Fruit fly (Drosophila melanogaster) whole organism, adult: ENCODE measurements around the gene CG32532.
A peak's percentile ranks its signal among the peaks of the same experiment; 100 is the strongest.

Experiments
- CG11617 ChIP-seq: fragments of 200-800 bp; sonication (Bioruptor generic); optimal IDR thresholded peaks from 2 replicates; lab custom pipeline; 2017; ENCODE audit warnings: mild to moderate bottlenecking, missing biosample characterization, missing genetic modification reagents, missing genetic modification characterization
- CG12768 ChIP-seq: fragments of 200-800 bp; sonication (Bioruptor generic); optimal IDR thresholded peaks from 2 replicates; lab custom pipeline; 2017; ENCODE audit warnings: missing biosample characterization, missing genetic modification characterization, mild to moderate bottlenecking, moderate library complexity, missing genetic modification reagents
- CG14711 ChIP-seq: fragments of 200-800 bp; sonication (Bioruptor generic); optimal IDR thresholded peaks from 2 replicates; lab custom pipeline; 2018; ENCODE audit warnings: missing biosample characterization, mild to moderate bottlenecking, missing genetic modification characterization, moderate library complexity
- CG1620 ChIP-seq: fragments of 200-800 bp; sonication (Bioruptor generic); optimal IDR thresholded peaks from 2 replicates; lab custom pipeline; 2016; ENCODE audit warnings: missing biosample characterization, missing genetic modification characterization
- CG33017 ChIP-seq: fragments of 200-800 bp; sonication (Bioruptor generic); optimal IDR thresholded peaks from 2 replicates; lab custom pipeline; 2018; ENCODE audit warnings: missing biosample characterization, mild to moderate bottlenecking, missing genetic modification characterization, moderate library complexity
- CG5204 ChIP-seq: fragments of 200-800 bp; sonication (Bioruptor generic); optimal IDR thresholded peaks from 2 replicates; lab custom pipeline; 2016; ENCODE audit warnings: missing biosample characterization, missing genetic modification characterization
- CG7045 ChIP-seq: fragments of 200-800 bp; sonication (Bioruptor generic); optimal IDR thresholded peaks from 2 replicates; lab custom pipeline; 2017; ENCODE audit warnings: missing biosample characterization, mild to moderate bottlenecking, missing genetic modification characterization
- CG7101 ChIP-seq: fragments of 200-800 bp; sonication (Bioruptor generic); optimal IDR thresholded peaks from 2 replicates; lab custom pipeline; 2018; ENCODE audit warnings: missing biosample characterization, mild to moderate bottlenecking, missing genetic modification characterization, moderate library complexity
- Clk ChIP-seq: fragments of 200-800 bp; sonication (Bioruptor generic); optimal IDR thresholded peaks from 2 replicates; lab custom pipeline; 2017; ENCODE audit warnings: missing biosample characterization, missing genetic modification characterization
- Crg-1 ChIP-seq: fragments of 200-800 bp; sonication (Bioruptor generic); optimal IDR thresholded peaks from 2 replicates; lab custom pipeline; 2016; ENCODE audit warnings: missing biosample characterization, missing genetic modification characterization
- Hr96 ChIP-seq: fragments of 200-800 bp; sonication (Bioruptor generic); optimal IDR thresholded peaks from 2 replicates; lab custom pipeline; 2016; ENCODE audit warnings: missing biosample characterization, missing genetic modification characterization
- Mnt ChIP-seq: fragments of 200-800 bp; sonication (Bioruptor generic); optimal IDR thresholded peaks from 2 replicates; lab custom pipeline; 2016; ENCODE audit warnings: missing biosample characterization, mild to moderate bottlenecking, missing genetic modification characterization
- bab1 ChIP-seq: fragments of 200-800 bp; sonication (Bioruptor generic); optimal IDR thresholded peaks from 3 replicates; lab custom pipeline; 2019; ENCODE audit warnings: missing biosample characterization, mild to moderate bottlenecking, missing genetic modification characterization, moderate library complexity
- cic ChIP-seq: fragments of 200-800 bp; sonication (Bioruptor generic); optimal IDR thresholded peaks from 2 replicates; lab custom pipeline; 2017; ENCODE audit warnings: missing biosample characterization, mild to moderate bottlenecking, missing genetic modification characterization, moderate library complexity
- cnc ChIP-seq, 2 experiments: fragments of >200 bp; optimal IDR thresholded peaks; 2 replicates each; lab custom pipeline; 2017
- kay ChIP-seq: fragments of 200-800 bp; sonication (Bioruptor generic); peaks from one replicate; lab custom pipeline; 2016; ENCODE audit warnings: missing biosample characterization, missing genetic modification characterization, borderline replicate concordance
- ovo ChIP-seq: fragments of 200-800 bp; sonication (Bioruptor generic); optimal IDR thresholded peaks from 2 replicates; lab custom pipeline; 2016; ENCODE audit warnings: missing biosample characterization, missing genetic modification characterization
- pad ChIP-seq: fragments of 200-800 bp; sonication (Bioruptor generic); optimal IDR thresholded peaks from 3 replicates; lab custom pipeline; 2017; ENCODE audit warnings: missing biosample characterization, missing genetic modification characterization, mild to moderate bottlenecking, moderate library complexity, missing genetic modification reagents
- tj ChIP-seq: fragments of 200-800 bp; sonication (Bioruptor generic); optimal IDR thresholded peaks from 3 replicates; lab custom pipeline; 2017; ENCODE audit warnings: missing biosample characterization, mild to moderate bottlenecking, missing genetic modification characterization, moderate library complexity
- toe ChIP-seq: fragments of 200-800 bp; sonication (Bioruptor generic); optimal IDR thresholded peaks from 2 replicates; lab custom pipeline; 2016; ENCODE audit warnings: missing biosample characterization, missing genetic modification characterization

The CG32532 gene

dm6 chrX:19545865-19546657, 1.2 kb downstream of the CG32532 start:
- TF ChIP-seq CG12768 (GFP tag; lab: Kevin White, UChicago) (no peak), bab1 (GFP tag; lab: Kevin White, UChicago) (no peak), ovo (GFP tag; lab: Kevin White, UChicago) (no peak), Hr96 (GFP tag; lab: Kevin White, UChicago) (no peak), CG14711 (tag; lab: Kevin White, UChicago) (no peak), CG33017 (tag; lab: Kevin White, UChicago) (no peak), CG7101 (tag; lab: Kevin White, UChicago) (no peak), Clk (no peak), cnc (optimal IDR thresholded peaks at IDR 0.05; lab: Kevin White, UChicago) (no peak), pad (GFP tag; lab: Kevin White, UChicago) (no peak), toe (no peak), CG11617 (GFP tag; lab: Kevin White, UChicago) (no peak), kay (no peak), CG5204 (GFP tag; lab: Kevin White, UChicago) (no peak), Mnt (no peak), CG7045 (GFP tag; lab: Kevin White, UChicago) (no peak), cic (GFP tag; lab: Kevin White, UChicago) (no peak)

DNA sequence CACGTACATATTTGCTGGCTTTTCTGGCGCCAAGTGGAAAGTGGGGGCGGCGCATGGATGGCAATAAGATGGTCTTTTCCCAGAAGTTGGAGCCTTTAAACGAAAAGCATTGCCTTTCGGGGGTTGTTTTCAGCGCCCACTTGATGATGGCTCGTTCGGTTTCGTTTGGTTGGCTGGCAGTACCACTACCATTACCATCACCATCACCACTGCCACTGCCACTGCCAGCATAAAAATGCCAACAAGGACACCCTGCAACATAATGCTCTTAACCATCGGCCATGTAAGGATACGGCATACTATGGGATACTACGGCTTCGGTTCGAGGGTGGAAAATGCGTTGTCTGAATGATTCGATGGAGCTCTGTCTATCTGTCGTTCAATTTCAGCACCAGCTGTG, 11.9 kb downstream of the CG32532 start:
- no peak for TF ChIP-seq CG11617 (GFP tag; lab: Kevin White, UChicago)
- no peak for TF ChIP-seq kay
- TF ChIP-seq CG12768 (GFP tag; lab: Kevin White, UChicago): no peak
- TF ChIP-seq cnc (optimal IDR thresholded peaks at IDR 0.05; lab: Kevin White, UChicago): no peak
- no peak for TF ChIP-seq Clk
- no peak for TF ChIP-seq CG14711 (tag; lab: Kevin White, UChicago)
- no peak for TF ChIP-seq Hr96 (GFP tag; lab: Kevin White, UChicago)
- no peak for TF ChIP-seq bab1 (GFP tag; lab: Kevin White, UChicago)
- TF ChIP-seq CG7045 (GFP tag; lab: Kevin White, UChicago): no peak
- TF ChIP-seq CG7101 (tag; lab: Kevin White, UChicago): no peak
- TF ChIP-seq CG1620: no peak
- no peak for TF ChIP-seq Crg-1 (GFP tag; lab: Kevin White, UChicago)
- no peak for TF ChIP-seq CG5204 (GFP tag; lab: Kevin White, UChicago)
- no peak for TF ChIP-seq toe

- no peak for TF ChIP-seq CG5204 (GFP tag; lab: Kevin White, UChicago)
- TF ChIP-seq ovo (GFP tag; lab: Kevin White, UChicago): no peak
- TF ChIP-seq CG14711 (tag; lab: Kevin White, UChicago): no peak
- TF ChIP-seq pad (GFP tag; lab: Kevin White, UChicago): no peak
- TF ChIP-seq Hr96 (GFP tag; lab: Kevin White, UChicago): no peak
- no peak for TF ChIP-seq kay
- TF ChIP-seq bab1 (GFP tag; lab: Kevin White, UChicago): no peak
- no peak for TF ChIP-seq toe
- TF ChIP-seq tj (GFP tag; lab: Kevin White, UChicago): no peak
- TF ChIP-seq Clk: no peak
- TF ChIP-seq CG33017 (tag; lab: Kevin White, UChicago): no peak
- no peak for TF ChIP-seq cnc (optimal IDR thresholded peaks at IDR 0.05; lab: Kevin White, UChicago)
- no peak for TF ChIP-seq CG7101 (tag; lab: Kevin White, UChicago)
- TF ChIP-seq Crg-1 (GFP tag; lab: Kevin White, UChicago): no peak
- no peak for TF ChIP-seq CG7045 (GFP tag; lab: Kevin White, UChicago)
- TF ChIP-seq Mnt: no peak
- no peak for TF ChIP-seq CG11617 (GFP tag; lab: Kevin White, UChicago)
Measured at dm6 chrX:19531642-19532041, 15.6 kb downstream of the CG32532 start, which contains the start of gene CG12231. TSS of gene CG12231 (minus strand) at chrX:19531742.

dm6 chrX:19522597-19522996, 24.7 kb downstream of the CG32532 start:
- TF ChIP-seq Mnt (peak; percentile 36), CG11617 (GFP tag; lab: Kevin White, UChicago) (no peak), toe (no peak)

- TF ChIP-seq CG33017 (tag; lab: Kevin White, UChicago): no peak
- TF ChIP-seq CG14711 (tag; lab: Kevin White, UChicago): no peak
- peak; percentile 18 for TF ChIP-seq Mnt
- peak; percentile 24 for TF ChIP-seq pad (GFP tag; lab: Kevin White, UChicago)
- no peak for TF ChIP-seq ovo (GFP tag; lab: Kevin White, UChicago)
- TF ChIP-seq CG5204 (GFP tag; lab: Kevin White, UChicago): no peak
- no peak for TF ChIP-seq Clk
- TF ChIP-seq bab1 (GFP tag; lab: Kevin White, UChicago): peak; percentile 18
- no peak for TF ChIP-seq cic (GFP tag; lab: Kevin White, UChicago)
- no peak for TF ChIP-seq CG1620
- peak; percentile 9 for TF ChIP-seq tj (GFP tag; lab: Kevin White, UChicago)
- TF ChIP-seq CG7101 (tag; lab: Kevin White, UChicago): no peak
- TF ChIP-seq toe: peak; percentile 73
- TF ChIP-seq kay: no peak
- TF ChIP-seq CG11617 (GFP tag; lab: Kevin White, UChicago): peak; percentile 6
- no peak for TF ChIP-seq CG7045 (GFP tag; lab: Kevin White, UChicago)
- TF ChIP-seq cnc (optimal IDR thresholded peaks at IDR 0.05; lab: Kevin White, UChicago): no peak
- peak; percentile 52 for TF ChIP-seq Hr96 (GFP tag; lab: Kevin White, UChicago)
- TF ChIP-seq Crg-1 (GFP tag; lab: Kevin White, UChicago): no peak
- no peak for TF ChIP-seq CG12768 (GFP tag; lab: Kevin White, UChicago)
Measured at dm6 chrX:19521753-19522383, 25.4 kb downstream of the CG32532 start, which contains the start of the genes Idh3a and CoRest. TSS of gene Idh3a (minus strand) at chrX:19521810. TSS of gene CoRest (plus strand) at chrX:19521929.
